Fruit fly (Drosophila melanogaster) whole organism, embryonic: ENCODE results near the gene UQCR-14.

Experiments used
- Antp ChIP-seq: fragments of 200-800 bp; sonication (Bioruptor generic); optimal IDR thresholded peaks from 3 replicates; lab custom pipeline; 2016; ENCODE audit warnings: missing biosample characterization, missing genetic modification characterization
- Atf-2 ChIP-seq: fragments of 200-800 bp; sonication (Bioruptor generic); optimal IDR thresholded peaks from 2 replicates; lab custom pipeline; 2016; ENCODE audit warnings: missing biosample characterization, missing genetic modification characterization
- B-H1 ChIP-seq: fragments of 200-800 bp; sonication (Bioruptor generic); IDR thresholded peaks from 3 replicates; pipeline ENCODE4 v1.3.6; 2022; ENCODE audit warnings: missing biosample characterization, missing genetic modification characterization
- B-H2 ChIP-seq: fragments of 200-800 bp; sonication (Bioruptor generic); optimal IDR thresholded peaks from 2 replicates; lab custom pipeline; 2018; ENCODE audit warnings: missing biosample characterization, mild to moderate bottlenecking, missing genetic modification characterization
- BEAF-32 ChIP-seq: fragments of 200-800 bp; sonication (Bioruptor generic); optimal IDR thresholded peaks from 3 replicates; lab custom pipeline; 2017; ENCODE audit warnings: missing biosample characterization, missing genetic modification characterization, mild to moderate bottlenecking, moderate library complexity, missing genetic modification reagents
- CG1024 ChIP-seq: fragments of 200-800 bp; sonication (Bioruptor generic); IDR thresholded peaks from 2 replicates; pipeline ENCODE4 v1.3.6; 2022; ENCODE audit warnings: missing biosample characterization, missing genetic modification characterization
- CG10431 ChIP-seq: fragments of 200-800 bp; sonication (Bioruptor generic); optimal IDR thresholded peaks from 3 replicates; lab custom pipeline; 2018; ENCODE audit warnings: missing biosample characterization, mild to moderate bottlenecking, missing genetic modification characterization
- CG11456 ChIP-seq: fragments of 200-800 bp; sonication (Bioruptor generic); IDR thresholded peaks from 3 replicates; pipeline ENCODE4 v1.3.6; 2022; ENCODE audit warnings: missing biosample characterization, missing genetic modification characterization
- CG13424 ChIP-seq: fragments of 200-800 bp; sonication (Bioruptor generic); optimal IDR thresholded peaks from 2 replicates; lab custom pipeline; 2019; ENCODE audit warnings: missing biosample characterization, mild to moderate bottlenecking, missing genetic modification characterization, moderate library complexity
- CG15073 ChIP-seq: fragments of 200-800 bp; sonication (Bioruptor generic); optimal IDR thresholded peaks from 2 replicates; lab custom pipeline; 2016; ENCODE audit warnings: missing biosample characterization, missing genetic modification characterization
- CG16863 ChIP-seq: fragments of 200-800 bp; sonication (Bioruptor generic); optimal IDR thresholded peaks from 3 replicates; lab custom pipeline; 2016; ENCODE audit warnings: missing biosample characterization, missing genetic modification characterization
- CG2120 ChIP-seq: fragments of 200-800 bp; sonication (Bioruptor generic); optimal IDR thresholded peaks from 3 replicates; lab custom pipeline; 2016; ENCODE audit warnings: missing biosample characterization, missing genetic modification characterization
- CG2202 ChIP-seq: fragments of 200-800 bp; sonication (Bioruptor generic); optimal IDR thresholded peaks from 2 replicates; lab custom pipeline; 2018; ENCODE audit warnings: missing biosample characterization, mild to moderate bottlenecking, missing genetic modification characterization
- CG2712 ChIP-seq: fragments of 200-800 bp; optimal IDR thresholded peaks from 3 replicates; lab custom pipeline; 2019; ENCODE audit warnings: missing biosample characterization, mild to moderate bottlenecking, missing genetic modification characterization, moderate library complexity
- CG30403 ChIP-seq: fragments of 200-800 bp; sonication (Bioruptor generic); optimal IDR thresholded peaks from 3 replicates; lab custom pipeline; 2016; ENCODE audit warnings: missing biosample characterization, missing genetic modification characterization
- CG32532 ChIP-seq: fragments of 200-800 bp; sonication (Bioruptor generic); IDR thresholded peaks from 2 replicates; pipeline ENCODE4 v1.3.6; 2022; ENCODE audit warnings: missing biosample characterization, missing genetic modification characterization
- CG3281 ChIP-seq: fragments of 200-800 bp; sonication (Bioruptor generic); optimal IDR thresholded peaks from 3 replicates; lab custom pipeline; 2017; ENCODE audit warnings: missing biosample characterization, mild to moderate bottlenecking, missing genetic modification characterization
- CG4707 ChIP-seq: fragments of 200-800 bp; sonication (Bioruptor generic); optimal IDR thresholded peaks from 2 replicates; lab custom pipeline; 2018; ENCODE audit warnings: missing biosample characterization, mild to moderate bottlenecking, missing genetic modification characterization, moderate library complexity
- CG4854 ChIP-seq: fragments of 200-800 bp; sonication (Bioruptor generic); optimal IDR thresholded peaks from 2 replicates; lab custom pipeline; 2016; ENCODE audit warnings: missing biosample characterization, missing genetic modification characterization, inconsistent platforms
- CG6854 ChIP-seq: fragments of 200-800 bp; sonication (Bioruptor generic); optimal IDR thresholded peaks from 3 replicates; lab custom pipeline; 2017; ENCODE audit warnings: missing biosample characterization, mild to moderate bottlenecking, missing genetic modification characterization
- CG7357 ChIP-seq: fragments of 200-800 bp; sonication (Bioruptor generic); IDR thresholded peaks from 3 replicates; pipeline ENCODE4 v1.3.6; 2022; ENCODE audit warnings: missing biosample characterization, missing genetic modification characterization
- CG7745 ChIP-seq: fragments of 200-800 bp; sonication (Bioruptor generic); optimal IDR thresholded peaks from 2 replicates; lab custom pipeline; 2018; ENCODE audit warnings: missing biosample characterization, mild to moderate bottlenecking, missing genetic modification characterization, moderate library complexity
- CG7786 ChIP-seq: fragments of 200-800 bp; sonication (Bioruptor generic); optimal IDR thresholded peaks from 2 replicates; lab custom pipeline; 2016; ENCODE audit warnings: missing biosample characterization, missing genetic modification characterization
- CG8281 ChIP-seq: fragments of 200-800 bp; sonication (Bioruptor generic); optimal IDR thresholded peaks from 2 replicates; lab custom pipeline; 2018; ENCODE audit warnings: missing biosample characterization, mild to moderate bottlenecking, missing genetic modification characterization, moderate library complexity
- CG9797 ChIP-seq: fragments of 200-800 bp; sonication (Bioruptor generic); optimal IDR thresholded peaks from 3 replicates; lab custom pipeline; 2018; ENCODE audit warnings: missing biosample characterization, mild to moderate bottlenecking, missing genetic modification characterization
- Dek ChIP-seq: fragments of 200-800 bp; sonication (Bioruptor generic); optimal IDR thresholded peaks from 3 replicates; lab custom pipeline; 2019; ENCODE audit warnings: missing biosample characterization, mild to moderate bottlenecking, missing genetic modification characterization, moderate library complexity
- E2f1 ChIP-seq: fragments of 200-800 bp; sonication (Bioruptor generic); IDR thresholded peaks from 2 replicates; pipeline ENCODE4 v1.3.6; 2022; ENCODE audit warnings: missing biosample characterization, missing genetic modification characterization
- H2.0 ChIP-seq: fragments of 200-800 bp; sonication (Bioruptor generic); IDR thresholded peaks from 2 replicates; pipeline ENCODE4 v1.3.6; 2022; ENCODE audit warnings: missing biosample characterization, missing genetic modification characterization
- HLH54F ChIP-seq: fragments of 200-800 bp; sonication (Bioruptor generic); optimal IDR thresholded peaks from 3 replicates; lab custom pipeline; 2016; ENCODE audit warnings: missing biosample characterization, missing genetic modification characterization
- HmgD ChIP-seq: fragments of 200-800 bp; sonication (Bioruptor generic); optimal IDR thresholded peaks from 3 replicates; lab custom pipeline; 2016; ENCODE audit warnings: missing biosample characterization, missing genetic modification characterization
- Max ChIP-seq: fragments of 200-800 bp; sonication (Bioruptor generic); optimal IDR thresholded peaks from 2 replicates; lab custom pipeline; 2016; ENCODE audit warnings: missing biosample characterization, mild to moderate bottlenecking, missing genetic modification characterization
- NFAT ChIP-seq: fragments of 200-800 bp; sonication (Bioruptor generic); IDR thresholded peaks from 2 replicates; pipeline ENCODE4 v1.3.6; 2022; ENCODE audit warnings: missing biosample characterization, missing genetic modification characterization
- Taf1 ChIP-seq: fragments of 200-800 bp; sonication (Bioruptor generic); IDR thresholded peaks from 2 replicates; pipeline ENCODE4 v1.3.6; 2022; ENCODE audit warnings: missing biosample characterization, missing genetic modification characterization
- Trl ChIP-seq, 3 experiments: fragments of >200 bp in 2 of 3; fragments of 200-800 bp in 1 of 3; sonication (Bioruptor generic) in 1 of 3; optimal IDR thresholded peaks; 2 replicates in 1 of 3; 3 replicates in 2 of 3; lab custom pipeline; 2016 to 2017; ENCODE audit warnings: missing biosample characterization in 1 of 3, missing genetic modification characterization in 1 of 3
- Vsx1 ChIP-seq: fragments of 200-800 bp; sonication (Bioruptor generic); optimal IDR thresholded peaks from 2 replicates; lab custom pipeline; 2017; ENCODE audit warnings: missing biosample characterization, mild to moderate bottlenecking, missing genetic modification characterization, missing genetic modification reagents
- ac ChIP-seq: fragments of 200-800 bp; sonication (Bioruptor generic); optimal IDR thresholded peaks from 3 replicates; lab custom pipeline; 2017; ENCODE audit warnings: missing biosample characterization, mild to moderate bottlenecking, missing genetic modification characterization
- crp ChIP-seq, 2 experiments: fragments of 200-800 bp; sonication (Bioruptor generic); optimal IDR thresholded peaks; 2 replicates in 1 of 2; 3 replicates in 1 of 2; lab custom pipeline; 2017; ENCODE audit warnings: missing biosample characterization in 2 of 2, missing genetic modification characterization in 2 of 2, mild to moderate bottlenecking in 1 of 2, moderate library complexity in 1 of 2
- her ChIP-seq: fragments of 200-800 bp; sonication (Bioruptor generic); optimal IDR thresholded peaks from 2 replicates; lab custom pipeline; 2016; ENCODE audit warnings: missing biosample characterization, missing genetic modification characterization
- lbe ChIP-seq: fragments of 200-800 bp; sonication (Bioruptor generic); optimal IDR thresholded peaks from 2 replicates; lab custom pipeline; 2016; ENCODE audit warnings: missing biosample characterization, mild to moderate bottlenecking, missing genetic modification characterization
- mirr ChIP-seq: fragments of 200-800 bp; sonication (Bioruptor generic); optimal IDR thresholded peaks from 3 replicates; lab custom pipeline; 2018; ENCODE audit warnings: missing biosample characterization, mild to moderate bottlenecking, missing genetic modification characterization
- nom ChIP-seq: fragments of 200-800 bp; sonication (Bioruptor generic); optimal IDR thresholded peaks from 2 replicates; lab custom pipeline; 2017; ENCODE audit warnings: missing biosample characterization, missing genetic modification characterization, mild to moderate bottlenecking, moderate library complexity, missing genetic modification reagents
- p53 ChIP-seq: fragments of 200-800 bp; sonication (Bioruptor generic); optimal IDR thresholded peaks from 2 replicates; lab custom pipeline; 2016; ENCODE audit warnings: missing biosample characterization, missing genetic modification characterization
- pan ChIP-seq, 4 experiments: fragments of >200 bp in 3 of 4; fragments of 200-800 bp in 1 of 4; sonication (Bioruptor generic) in 1 of 4; optimal IDR thresholded peaks in 3 of 4; IDR thresholded peaks in 1 of 4; 2 replicates each; pipeline versions ENCODE4 v1.3.6 to Lab custom; 2017 to 2022; ENCODE audit warnings: missing biosample characterization in 2 of 4, missing genetic modification characterization in 2 of 4, mixed read lengths in 1 of 4
- peb ChIP-seq: fragments of 200-800 bp; sonication (Bioruptor generic); IDR thresholded peaks from 2 replicates; pipeline ENCODE4 v1.3.6; 2022; ENCODE audit warnings: missing biosample characterization, missing genetic modification characterization
- pita ChIP-seq: fragments of 200-800 bp; sonication (Bioruptor generic); optimal IDR thresholded peaks from 2 replicates; lab custom pipeline; 2017; ENCODE audit warnings: missing biosample characterization, mild to moderate bottlenecking, missing genetic modification characterization
- row ChIP-seq: fragments of 200-800 bp; sonication (Bioruptor generic); IDR thresholded peaks from 3 replicates; pipeline ENCODE4 v1.3.6; 2022; ENCODE audit warnings: missing biosample characterization, missing genetic modification characterization
- sima ChIP-seq: fragments of 200-800 bp; sonication (Bioruptor generic); optimal IDR thresholded peaks from 2 replicates; lab custom pipeline; 2016; ENCODE audit warnings: missing biosample characterization, missing genetic modification characterization
- toy ChIP-seq: fragments of 200-800 bp; sonication (Bioruptor generic); IDR thresholded peaks from 2 replicates; pipeline ENCODE4 v1.3.6; 2022; ENCODE audit warnings: missing biosample characterization, missing genetic modification characterization
- vvl ChIP-seq: fragments of 200-800 bp; sonication (Bioruptor generic); IDR thresholded peaks from 2 replicates; pipeline ENCODE4 v1.3.6; 2022; ENCODE audit warnings: missing biosample characterization, missing genetic modification characterization
- wek ChIP-seq: fragments of 200-800 bp; sonication (Bioruptor generic); optimal IDR thresholded peaks from 3 replicates; lab custom pipeline; 2018; ENCODE audit warnings: missing biosample characterization, mild to moderate bottlenecking, missing genetic modification characterization, moderate library complexity
- zen2 ChIP-seq: fragments of 200-800 bp; sonication (Bioruptor generic); IDR thresholded peaks from 3 replicates; pipeline ENCODE4 v1.3.6; 2022; ENCODE audit warnings: missing biosample characterization, missing genetic modification characterization; ENCODE audit not compliant: partially characterized antibody

Gene UQCR-14

DNA sequence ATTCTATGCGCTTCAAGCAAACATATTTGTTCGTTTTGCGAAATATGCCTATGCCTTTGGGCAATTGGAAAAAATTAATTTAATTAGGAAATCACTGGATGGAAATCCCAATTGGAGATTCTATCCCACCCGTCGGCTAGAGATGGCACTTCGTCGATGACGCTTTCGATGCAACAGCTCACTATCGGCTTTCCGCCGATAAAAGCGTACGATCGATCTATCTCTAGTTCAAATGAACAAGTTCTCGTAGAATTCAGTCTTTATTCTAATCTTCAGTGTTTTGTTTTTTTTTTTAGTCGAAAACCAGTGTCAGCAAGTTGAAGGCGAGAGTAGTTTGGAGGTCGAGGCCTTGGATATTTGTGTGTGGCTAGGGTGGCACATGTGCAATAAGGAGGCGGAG lies 37.0 kb downstream of the UQCR-14 start, which contains the start of the genes CG9917 and CG32579 (continued):
- no peak for TF ChIP-seq CG2120
- no peak for TF ChIP-seq CG16863
- peak; percentile 47; the same call in 1 of the 2 replicates for TF ChIP-seq vvl
- no peak for TF ChIP-seq CG1024 (GFP tag; lab: Robert Waterston, UW)
- TF ChIP-seq ac (GFP tag; lab: Kevin White, UChicago), result no peak
- TF ChIP-seq CG10431 (GFP tag; lab: Kevin White, UChicago), result no peak
- TF ChIP-seq row (GFP tag; lab: Robert Waterston, UW), result peak; percentile 47; the same call in 1 of the 3 replicates
- no peak for TF ChIP-seq CG32532 (GFP tag; lab: Robert Waterston, UW)
- TF ChIP-seq CG7745 (tag; lab: Kevin White, UChicago), result peak; percentile 100
- no peak for TF ChIP-seq p53 (GFP tag; lab: Kevin White, UChicago)
- TF ChIP-seq CG8281, result no peak
- no peak for TF ChIP-seq sima
- no peak for TF ChIP-seq CG9797
- TF ChIP-seq CG4707 (GFP tag; lab: Kevin White, UChicago), result no peak
- TF ChIP-seq Vsx1 (GFP tag; lab: Kevin White, UChicago), result no peak
- TF ChIP-seq toy (GFP tag; lab: Robert Waterston, UW), result no peak
- no peak for TF ChIP-seq lbe (GFP tag; lab: Kevin White, UChicago)
- TF ChIP-seq CG13424 (tag; lab: Kevin White, UChicago), result no peak
- TF ChIP-seq HLH54F, result no peak
- TF ChIP-seq B-H2 (GFP tag; lab: Kevin White, UChicago), result peak; percentile 7
- TF ChIP-seq NFAT (GFP tag; lab: Robert Waterston, UW), result peak; percentile 34; the same call in 1 of the 2 replicates
- TF ChIP-seq B-H1, result no peak
- no peak for TF ChIP-seq E2f1 (GFP tag; lab: Robert Waterston, UW)
- no peak for TF ChIP-seq pita (GFP tag; lab: Kevin White, UChicago)
- no peak for TF ChIP-seq CG6854
- TF ChIP-seq mirr (GFP tag; lab: Kevin White, UChicago), result no peak
- no peak for TF ChIP-seq Atf-2 (GFP tag; lab: Kevin White, UChicago)
- TF ChIP-seq CG11456 (GFP tag; lab: Robert Waterston, UW), result no peak
- TF ChIP-seq Antp (GFP tag; lab: Kevin White, UChicago), result no peak
- no peak for TF ChIP-seq CG30403
- no peak for TF ChIP-seq CG4854 (GFP tag; lab: Kevin White, UChicago)
- no peak for TF ChIP-seq Dek (tag; lab: Kevin White, UChicago)
- TF ChIP-seq crp (GFP tag; optimal IDR thresholded peaks at IDR 0.05; lab: Kevin White, UChicago), result no peak
- no peak for TF ChIP-seq her (GFP tag; lab: Kevin White, UChicago)
- TF ChIP-seq CG15073 (GFP tag; lab: Kevin White, UChicago), result no peak
- no peak for TF ChIP-seq H2.0 (GFP tag; lab: Robert Waterston, UW)
- peak; percentile 73; the same call in 2 of the 3 replicates for TF ChIP-seq zen2 (GFP tag; lab: Robert Waterston, UW)
- no peak for TF ChIP-seq Taf1
- no peak for TF ChIP-seq peb (GFP tag; lab: Robert Waterston, UW)
- no peak for TF ChIP-seq Max (GFP tag; lab: Kevin White, UChicago)
- TF ChIP-seq CG7786 (GFP tag; lab: Kevin White, UChicago), result no peak
- TF ChIP-seq CG3281 (GFP tag; lab: Kevin White, UChicago), result no peak
- no peak for TF ChIP-seq HmgD (GFP tag; lab: Kevin White, UChicago)
- no peak for TF ChIP-seq CG7357 (GFP tag; lab: Robert Waterston, UW)
- TF ChIP-seq pan (optimal IDR thresholded peaks at IDR 0.05; lab: Kevin White, UChicago), result no peak
- TF ChIP-seq pan (GFP tag; optimal IDR thresholded peaks at IDR 0.05 in 1 of 2, IDR thresholded peaks at IDR 0.05 in 1 of 2), result no peak
- TF ChIP-seq wek (GFP tag; lab: Kevin White, UChicago), result no peak
- TF ChIP-seq CG2712 (tag; lab: Kevin White, UChicago), result no peak
- no peak for TF ChIP-seq CG2202 (tag; lab: Kevin White, UChicago)
- peak; percentile 34 for TF ChIP-seq nom (GFP tag; lab: Kevin White, UChicago)
- no peak for TF ChIP-seq Trl (optimal IDR thresholded peaks at IDR 0.05; lab: Kevin White, UChicago)
- TF ChIP-seq Trl (GFP tag; optimal IDR thresholded peaks at IDR 0.05; lab: Kevin White, UChicago), result no peak
- peak; percentile 76 for TF ChIP-seq BEAF-32 (GFP tag; lab: Kevin White, UChicago)
